Worm (Caenorhabditis elegans) whole organism, L1 larva: ENCODE measurements around the gene ins-32.

ENCODE experiments used
- ceh-82 ChIP-seq, 3 experiments: fragments of 150-350 bp in 1 of 3; sonication (generic microtip) in 2 of 3; optimal IDR thresholded peaks; 2 replicates each; lab custom pipeline; 2014 to 2017; ENCODE audit warnings: missing biosample characterization in 3 of 3, missing genetic modification characterization in 3 of 3
- ceh-88 ChIP-seq: fragments of 200-800 bp; sonication (Bioruptor generic); IDR thresholded peaks from 2 replicates; pipeline ENCODE4 v1.3.6; 2022; ENCODE audit warnings: missing genetic modification characterization, missing compliant biosample characterization
- fkh-10 ChIP-seq: sonication (generic microtip); optimal IDR thresholded peaks from 2 replicates; lab custom pipeline; 2017; ENCODE audit warnings: missing biosample characterization, missing genetic modification reagents, missing genetic modification characterization
- lsy-2 ChIP-seq, 2 experiments: fragments of 150-350 bp; optimal IDR thresholded peaks; 2 replicates each; lab custom pipeline; 2014; ENCODE audit warnings: missing biosample characterization in 2 of 2, missing genetic modification characterization in 2 of 2
- nhr-12 ChIP-seq: sonication (generic microtip); optimal IDR thresholded peaks from 2 replicates; lab custom pipeline; 2017; ENCODE audit warnings: missing biosample characterization, missing genetic modification characterization
- unc-62 ChIP-seq: fragments of 150-350 bp; optimal IDR thresholded peaks from 2 replicates; lab custom pipeline; 2014; ENCODE audit warnings: missing biosample characterization, missing genetic modification reagents, missing genetic modification characterization

ce11 chrII:3852654-3853053 is 49.5 kb upstream of the ins-32 start, which contains the start of gene nhr-257:
- TF ChIP-seq fkh-10 (GFP tag; lab: Kevin White, UChicago) (no peak), ceh-82 (tag; optimal IDR thresholded peaks at IDR 0.05; lab: Kevin White, UChicago) (no peak), lsy-2 (tag; optimal IDR thresholded peaks at IDR 0.05; lab: Kevin White, UChicago) (no peak), ceh-88 (GFP tag; lab: Robert Waterston, UW) (no peak), nhr-12 (tag; lab: Kevin White, UChicago) (no peak), unc-62 (GFP tag; lab: Kevin White, UChicago) (no peak)
